Worm (Caenorhabditis elegans) whole organism, late embryonic: ENCODE data around the gene F54B11.4.
A peak's percentile ranks its signal among the peaks of the same experiment; 100 is the strongest.

Experiments used
- C08G9.2 ChIP-seq: sonication (generic microtip); optimal IDR thresholded peaks from 2 replicates; lab custom pipeline; 2016; ENCODE audit warnings: mild to moderate bottlenecking, missing genetic modification characterization, moderate library complexity, missing compliant biosample characterization
- C38D4.7 ChIP-seq: fragments of 200-800 bp; sonication (Bioruptor generic); optimal IDR thresholded peaks from 2 replicates; lab custom pipeline; 2018; ENCODE audit warnings: mild to moderate bottlenecking, missing genetic modification characterization, moderate library complexity, missing compliant biosample characterization
- T23F11.4 ChIP-seq: fragments of 200-800 bp; sonication (Bioruptor generic); optimal IDR thresholded peaks from 2 replicates; lab custom pipeline; 2018; ENCODE audit warnings: mild to moderate bottlenecking, missing genetic modification characterization, missing compliant biosample characterization
- ama-1 ChIP-seq: fragments of 150-350 bp; optimal IDR thresholded peaks from 2 replicates; lab custom pipeline; 2014
- ceh-14 ChIP-seq: sonication (generic microtip); optimal IDR thresholded peaks from 2 replicates; lab custom pipeline; 2016; ENCODE audit warnings: missing genotype, missing genetic modification characterization, missing compliant biosample characterization
- ceh-19 ChIP-seq: fragments of 200-800 bp; sonication (Bioruptor generic); optimal IDR thresholded peaks from 2 replicates; lab custom pipeline; 2018; ENCODE audit warnings: mild to moderate bottlenecking, missing genetic modification characterization, missing compliant biosample characterization
- ceh-2 ChIP-seq: sonication (generic microtip); optimal IDR thresholded peaks from 2 replicates; lab custom pipeline; 2016; ENCODE audit warnings: missing genotype, missing genetic modification characterization, missing compliant biosample characterization
- ceh-22 ChIP-seq: sonication (generic microtip); optimal IDR thresholded peaks from 2 replicates; lab custom pipeline; 2017; ENCODE audit warnings: missing biosample characterization, missing genetic modification characterization
- ceh-24 ChIP-seq: sonication (generic microtip); optimal IDR thresholded peaks from 2 replicates; lab custom pipeline; 2016; ENCODE audit warnings: mild to moderate bottlenecking, missing genetic modification characterization, missing compliant biosample characterization
- ceh-30 ChIP-seq: fragments of 150-350 bp; optimal IDR thresholded peaks from 2 replicates; lab custom pipeline; 2014; ENCODE audit warnings: missing biosample characterization, missing genetic modification characterization
- ceh-34 ChIP-seq: sonication (generic microtip); optimal IDR thresholded peaks from 2 replicates; lab custom pipeline; 2016; ENCODE audit warnings: mild to moderate bottlenecking, missing genetic modification characterization, missing compliant biosample characterization
- ceh-45 ChIP-seq: fragments of 200-800 bp; sonication (Bioruptor generic); IDR thresholded peaks from 2 replicates; pipeline ENCODE4 v1.3.6; 2022; ENCODE audit warnings: missing genetic modification reagents, missing genetic modification characterization, missing compliant biosample characterization
- ceh-48 ChIP-seq: sonication (generic microtip); optimal IDR thresholded peaks from 2 replicates; lab custom pipeline; 2016; ENCODE audit warnings: missing genetic modification characterization, inconsistent platforms, missing compliant biosample characterization
- ceh-6 ChIP-seq: fragments of 200-800 bp; sonication (Bioruptor generic); optimal IDR thresholded peaks from 2 replicates; lab custom pipeline; 2018; ENCODE audit warnings: mild to moderate bottlenecking, missing genetic modification characterization, missing compliant biosample characterization
- ceh-9 ChIP-seq: sonication (generic microtip); optimal IDR thresholded peaks from 2 replicates; lab custom pipeline; 2016; ENCODE audit warnings: mild to moderate bottlenecking, missing genetic modification characterization, inconsistent platforms, missing compliant biosample characterization
- che-1 ChIP-seq: sonication (generic microtip); optimal IDR thresholded peaks from 2 replicates; lab custom pipeline; 2016; ENCODE audit warnings: mild to moderate bottlenecking, missing genetic modification characterization, missing compliant biosample characterization
- dmd-4 ChIP-seq: sonication (generic microtip); optimal IDR thresholded peaks from 2 replicates; lab custom pipeline; 2016; ENCODE audit warnings: borderline replicate concordance, missing genetic modification characterization, missing compliant biosample characterization
- elt-2 ChIP-seq: sonication (generic microtip); optimal IDR thresholded peaks from 2 replicates; lab custom pipeline; 2016; ENCODE audit warnings: missing genetic modification reagents, missing genetic modification characterization, missing compliant biosample characterization
- elt-4 ChIP-seq: sonication (generic microtip); optimal IDR thresholded peaks from 2 replicates; lab custom pipeline; 2016; ENCODE audit warnings: missing genetic modification characterization, missing compliant biosample characterization
- ets-4 ChIP-seq: sonication (generic microtip); optimal IDR thresholded peaks from 2 replicates; lab custom pipeline; 2016; ENCODE audit warnings: missing genetic modification characterization, missing compliant biosample characterization
- fax-1 ChIP-seq: sonication (generic microtip); optimal IDR thresholded peaks from 2 replicates; lab custom pipeline; 2016; ENCODE audit warnings: missing genotype, missing genetic modification characterization, missing compliant biosample characterization
- fkh-10 ChIP-seq: fragments of 150-350 bp; optimal IDR thresholded peaks from 2 replicates; lab custom pipeline; 2014; ENCODE audit warnings: missing biosample characterization, missing genetic modification reagents, missing genetic modification characterization
- gmeb-2 ChIP-seq: sonication (generic microtip); optimal IDR thresholded peaks from 2 replicates; lab custom pipeline; 2016; ENCODE audit warnings: missing genetic modification characterization, inconsistent platforms, missing compliant biosample characterization
- hlh-15 ChIP-seq: sonication (generic microtip); optimal IDR thresholded peaks from 2 replicates; lab custom pipeline; 2016; ENCODE audit warnings: missing genetic modification characterization, missing compliant biosample characterization
- hlh-30 ChIP-seq: sonication (generic microtip); optimal IDR thresholded peaks from 2 replicates; lab custom pipeline; 2017; ENCODE audit warnings: antibody characterized with exemption, missing genetic modification characterization, missing compliant biosample characterization; ENCODE audit not compliant: insufficient read depth
- hlh-8 ChIP-seq: sonication (generic microtip); optimal IDR thresholded peaks from 2 replicates; lab custom pipeline; 2016; ENCODE audit warnings: missing genotype, missing genetic modification characterization, missing compliant biosample characterization
- lin-11 ChIP-seq: fragments of 200-800 bp; sonication (Bioruptor generic); optimal IDR thresholded peaks from 2 replicates; lab custom pipeline; 2018; ENCODE audit warnings: mild to moderate bottlenecking, missing genetic modification characterization, missing compliant biosample characterization
- madf-2 ChIP-seq: sonication (generic microtip); optimal IDR thresholded peaks from 2 replicates; lab custom pipeline; 2017; ENCODE audit warnings: missing genetic modification characterization, missing compliant biosample characterization
- mec-3 ChIP-seq: sonication (generic microtip); optimal IDR thresholded peaks from 2 replicates; lab custom pipeline; 2016; ENCODE audit warnings: borderline replicate concordance, missing genetic modification characterization, missing compliant biosample characterization
- nfya-1 ChIP-seq: sonication (generic microtip); optimal IDR thresholded peaks from 2 replicates; lab custom pipeline; 2017; ENCODE audit warnings: missing genetic modification characterization, mild to moderate bottlenecking, missing compliant biosample characterization, antibody characterized with exemption, moderate library complexity
- nhr-11 ChIP-seq: fragments of 150-350 bp; optimal IDR thresholded peaks from 2 replicates; lab custom pipeline; 2014; ENCODE audit warnings: missing biosample characterization, missing genetic modification characterization
- npax-4 ChIP-seq: sonication (generic microtip); optimal IDR thresholded peaks from 2 replicates; lab custom pipeline; 2016; ENCODE audit warnings: missing genetic modification characterization, missing compliant biosample characterization
- odd-2 ChIP-seq: sonication (generic microtip); optimal IDR thresholded peaks from 2 replicates; lab custom pipeline; 2017; ENCODE audit warnings: antibody characterized with exemption, mild to moderate bottlenecking, missing genetic modification characterization, missing compliant biosample characterization
- pat-9 ChIP-seq: fragments of 200-800 bp; sonication (Bioruptor generic); optimal IDR thresholded peaks from 2 replicates; lab custom pipeline; 2018; ENCODE audit warnings: mild to moderate bottlenecking, missing genetic modification characterization, moderate library complexity, missing compliant biosample characterization
- pax-1 ChIP-seq: fragments of 150-350 bp; optimal IDR thresholded peaks from 2 replicates; lab custom pipeline; 2014; ENCODE audit warnings: missing biosample characterization, missing genetic modification characterization
- pha-4 ChIP-seq: fragments of 150-350 bp; optimal IDR thresholded peaks from 2 replicates; lab custom pipeline; 2018; ENCODE audit warnings: missing biosample characterization, missing genetic modification reagents, missing genetic modification characterization
- pqm-1 ChIP-seq: sonication (generic microtip); optimal IDR thresholded peaks from 2 replicates; lab custom pipeline; 2016; ENCODE audit warnings: missing genetic modification characterization, missing compliant biosample characterization
- ref-2 ChIP-seq: sonication (generic microtip); optimal IDR thresholded peaks from 2 replicates; lab custom pipeline; 2016; ENCODE audit warnings: missing genetic modification characterization, missing compliant biosample characterization
- rnt-1 ChIP-seq: sonication (generic microtip); optimal IDR thresholded peaks from 2 replicates; lab custom pipeline; 2016; ENCODE audit warnings: missing genetic modification characterization, missing compliant biosample characterization
- sdc-2 ChIP-seq: sonication (generic microtip); optimal IDR thresholded peaks from 2 replicates; lab custom pipeline; 2016; ENCODE audit warnings: missing genotype, missing genetic modification characterization, missing compliant biosample characterization
- sox-4 ChIP-seq: sonication (generic microtip); optimal IDR thresholded peaks from 2 replicates; lab custom pipeline; 2017; ENCODE audit warnings: mild to moderate bottlenecking, missing genetic modification characterization, inconsistent platforms, missing compliant biosample characterization
- tbx-2 ChIP-seq: sonication (generic microtip); optimal IDR thresholded peaks from 2 replicates; lab custom pipeline; 2016; ENCODE audit warnings: missing genetic modification characterization, missing compliant biosample characterization
- ttx-3 ChIP-seq: sonication (generic microtip); optimal IDR thresholded peaks from 2 replicates; lab custom pipeline; 2016; ENCODE audit warnings: missing genetic modification reagents, missing genetic modification characterization, missing compliant biosample characterization
- unc-3 ChIP-seq, 2 experiments: fragments of 200-800 bp in 1 of 2; sonication (Bioruptor generic) in 1 of 2; sonication (generic microtip) in 1 of 2; conservative IDR thresholded peaks in 1 of 2; optimal IDR thresholded peaks in 1 of 2; 2 replicates each; pipeline versions ENCODE4 v1.3.6 to Lab custom; 2016 to 2022; ENCODE audit warnings: missing compliant biosample characterization in 2 of 2, missing genetic modification characterization in 2 of 2, missing genetic modification reagents in 1 of 2
- unc-42 ChIP-seq: sonication (generic microtip); optimal IDR thresholded peaks from 2 replicates; lab custom pipeline; 2016; ENCODE audit warnings: missing genotype, missing genetic modification characterization, missing compliant biosample characterization
- unc-55 ChIP-seq: sonication (generic microtip); optimal IDR thresholded peaks from 2 replicates; lab custom pipeline; 2017; ENCODE audit warnings: missing biosample characterization, missing genetic modification reagents, missing genetic modification characterization
- unc-86 ChIP-seq: sonication (generic microtip); optimal IDR thresholded peaks from 2 replicates; lab custom pipeline; 2016; ENCODE audit warnings: missing genetic modification characterization, missing compliant biosample characterization
- ztf-16 ChIP-seq: sonication (generic microtip); optimal IDR thresholded peaks from 2 replicates; lab custom pipeline; 2017; ENCODE audit warnings: missing genetic modification characterization, missing compliant biosample characterization

F54B11.4 gene

DNA sequence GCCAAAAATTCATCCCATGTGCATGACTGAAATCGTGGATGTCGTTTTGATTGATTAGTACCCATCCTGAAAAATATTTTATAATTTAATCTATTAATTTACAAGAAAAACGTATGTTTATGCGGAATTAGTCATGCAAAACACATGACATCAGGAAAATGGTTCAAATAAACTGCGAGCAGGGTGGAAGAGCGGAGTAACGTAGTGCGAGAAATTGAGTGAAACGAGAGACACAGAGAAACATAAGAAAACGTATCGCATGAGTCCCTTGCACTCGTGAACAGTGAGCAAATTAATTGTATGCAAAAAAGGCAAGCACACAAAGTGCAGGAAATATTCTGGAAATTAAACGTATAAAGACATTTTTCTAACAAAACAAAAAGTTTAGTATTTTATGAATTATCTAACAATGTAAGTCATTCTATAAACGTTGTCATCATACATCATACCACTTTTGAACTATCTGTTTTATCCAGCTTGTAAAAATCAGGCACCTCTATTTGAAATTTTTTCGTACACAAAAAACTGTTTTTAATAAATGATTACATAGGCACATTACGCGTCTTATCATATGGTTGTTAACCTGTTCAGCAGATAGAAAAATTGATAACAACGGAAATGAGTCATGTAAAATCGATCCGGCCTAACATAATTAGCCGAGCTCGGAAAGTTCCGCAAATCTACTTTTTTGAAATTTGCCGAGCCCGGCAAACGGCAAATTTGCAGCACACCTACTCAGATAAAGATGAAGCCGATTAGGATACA is 3.7 kb downstream of the F54B11.4 start, which contains the start of gene F54B11.5:
TSS of gene F54B11.5 (minus strand) at position 66 of the 765 bp plus-strand sequence.
- TF ChIP-seq ceh-30 (tag; lab: Kevin White, UChicago) (no peak), elt-2 (tag; lab: Kevin White, UChicago) (peak; percentile 46), nfya-1 (tag; lab: Kevin White, UChicago) (peak; percentile 29), ztf-16 (tag; lab: Kevin White, UChicago) (no peak), unc-55 (GFP tag; lab: Kevin White, UChicago) (peak; percentile 59), unc-42 (tag; lab: Kevin White, UChicago) (peak; percentile 33), hlh-30 (peak; percentile 87), tbx-2 (peak; percentile 22)

ce11 chrX:13598021-13598499 is 5.6 kb downstream of the F54B11.4 start, which contains the start of gene bra-1:
TSS of gene bra-1 (plus strand) at chrX:13598449.
- no peak for TF ChIP-seq ceh-6
- no peak for TF ChIP-seq elt-4
- TF ChIP-seq pat-9, result no peak
- no peak for TF ChIP-seq fkh-10 (GFP tag; lab: Kevin White, UChicago)
- no peak for TF ChIP-seq dmd-4 (tag; lab: Kevin White, UChicago)
- peak; percentile 81 for TF ChIP-seq unc-42 (tag; lab: Kevin White, UChicago)
- no peak for TF ChIP-seq unc-3 (GFP tag; conservative IDR thresholded peaks at IDR 0.05; lab: Robert Waterston, UW)
- TF ChIP-seq unc-3 (tag; optimal IDR thresholded peaks at IDR 0.05; lab: Kevin White, UChicago), result no peak
- TF ChIP-seq sox-4 (tag; lab: Kevin White, UChicago), result no peak
- peak; percentile 66 for TF ChIP-seq ceh-14 (tag; lab: Kevin White, UChicago)
- no peak for TF ChIP-seq ceh-19 (GFP tag; lab: Kevin White, UChicago)
- peak; percentile 47 for TF ChIP-seq ceh-48 (tag; lab: Kevin White, UChicago)
- TF ChIP-seq ttx-3 (tag; lab: Kevin White, UChicago), result peak; percentile 16
- TF ChIP-seq ceh-45, result no peak
- TF ChIP-seq lin-11 (tag; lab: Kevin White, UChicago), result no peak
- TF ChIP-seq gmeb-2 (tag; lab: Kevin White, UChicago), result no peak
- TF ChIP-seq madf-2 (tag; lab: Kevin White, UChicago), result no peak
- TF ChIP-seq mec-3, result no peak
- no peak for TF ChIP-seq ztf-16 (tag; lab: Kevin White, UChicago)
- TF ChIP-seq T23F11.4, result no peak
- no peak for TF ChIP-seq pha-4
- peak; percentile 26 for TF ChIP-seq unc-86 (tag; lab: Kevin White, UChicago)
- TF ChIP-seq ceh-9 (tag; lab: Kevin White, UChicago), result no peak
- TF ChIP-seq C08G9.2 (tag; lab: Kevin White, UChicago), result peak; percentile 15
- TF ChIP-seq ceh-22 (tag; lab: Kevin White, UChicago), result no peak
- TF ChIP-seq C38D4.7 (GFP tag; lab: Kevin White, UChicago), result no peak
- TF ChIP-seq pqm-1 (tag; lab: Kevin White, UChicago), result no peak
- TF ChIP-seq fax-1 (tag; lab: Kevin White, UChicago), result no peak
- no peak for TF ChIP-seq hlh-8
- TF ChIP-seq ceh-30 (tag; lab: Kevin White, UChicago), result no peak
- no peak for TF ChIP-seq che-1 (tag; lab: Kevin White, UChicago)
- TF ChIP-seq odd-2, result no peak
- TF ChIP-seq ref-2 (tag; lab: Kevin White, UChicago), result peak; percentile 32
- TF ChIP-seq rnt-1 (tag; lab: Kevin White, UChicago), result no peak
- TF ChIP-seq ceh-24 (tag; lab: Kevin White, UChicago), result no peak
- no peak for TF ChIP-seq ets-4 (tag; lab: Kevin White, UChicago)
- TF ChIP-seq ceh-2 (tag; lab: Kevin White, UChicago), result peak; percentile 17
- TF ChIP-seq npax-4 (tag; lab: Kevin White, UChicago), result no peak
- TF ChIP-seq nfya-1 (tag; lab: Kevin White, UChicago), result peak; percentile 58
- no peak for TF ChIP-seq elt-2 (tag; lab: Kevin White, UChicago)
- TF ChIP-seq hlh-15 (tag; lab: Kevin White, UChicago), result no peak
- peak; percentile 75 for TF ChIP-seq tbx-2
- TF ChIP-seq pax-1 (tag; lab: Kevin White, UChicago), result no peak
- TF ChIP-seq nhr-11 (tag; lab: Kevin White, UChicago), result no peak
- TF ChIP-seq ama-1 (lab: Kevin White, UChicago), result no peak
- TF ChIP-seq sdc-2, result peak; percentile 79
- no peak for TF ChIP-seq ceh-34 (tag; lab: Kevin White, UChicago)
